Worm (Caenorhabditis elegans): ENCODE data around the gene isp-1.

- TF ChIP-seq snpc-4 (tag; optimal IDR thresholded peaks at IDR 0.05) (no peak), ztf-11 (tag; optimal IDR thresholded peaks at IDR 0.05) (no peak), lin-13 (tag; optimal IDR thresholded peaks at IDR 0.05) (no peak), ces-1 (GFP tag; optimal IDR thresholded peaks at IDR 0.05) (no peak), unc-39 (tag; optimal IDR thresholded peaks at IDR 0.05) (no peak), nhr-2 (tag; optimal IDR thresholded peaks at IDR 0.05) (no peak), unc-62 (GFP tag; optimal IDR thresholded peaks at IDR 0.05) (no peak), nhr-28 (tag; optimal IDR thresholded peaks at IDR 0.05) (no peak), elt-3 (tag; optimal IDR thresholded peaks at IDR 0.05) (no peak), nhr-76 (tag; optimal IDR thresholded peaks at IDR 0.05) (no peak), blmp-1 (tag; optimal IDR thresholded peaks at IDR 0.05) (no peak), drap-1 (GFP tag; optimal IDR thresholded peaks at IDR 0.05) (no peak), mab-5 (tag; optimal IDR thresholded peaks at IDR 0.05) (no peak), zip-8 (tag; optimal IDR thresholded peaks at IDR 0.05) (no peak)
These were observed 16.3 kb upstream of the isp-1 start, which contains the start of gene faah-2 for ce11 chrIV:8152145-8152544.

All from whole organism, mixed stage, embryonic.